Worm (Caenorhabditis elegans) whole organism, late embryonic: ENCODE measurements around the gene cft-1.

Experiments used
- C08G9.2 ChIP-seq: sonication (generic microtip); optimal IDR thresholded peaks from 2 replicates; lab custom pipeline; 2016; ENCODE audit warnings: mild to moderate bottlenecking, missing genetic modification characterization, moderate library complexity, missing compliant biosample characterization
- F13H6.1 ChIP-seq: sonication (generic microtip); optimal IDR thresholded peaks from 2 replicates; lab custom pipeline; 2016; ENCODE audit warnings: missing genetic modification characterization, missing compliant biosample characterization
- T23F11.4 ChIP-seq: fragments of 200-800 bp; sonication (Bioruptor generic); optimal IDR thresholded peaks from 2 replicates; lab custom pipeline; 2018; ENCODE audit warnings: mild to moderate bottlenecking, missing genetic modification characterization, missing compliant biosample characterization
- Y22D7AL.16 ChIP-seq: sonication (generic microtip); optimal IDR thresholded peaks from 2 replicates; lab custom pipeline; 2016; ENCODE audit warnings: missing genetic modification characterization, missing compliant biosample characterization
- ceh-30 ChIP-seq: fragments of 150-350 bp; optimal IDR thresholded peaks from 2 replicates; lab custom pipeline; 2014; ENCODE audit warnings: missing biosample characterization, missing genetic modification characterization
- ceh-45 ChIP-seq: fragments of 200-800 bp; sonication (Bioruptor generic); IDR thresholded peaks from 2 replicates; pipeline ENCODE4 v1.3.6; 2022; ENCODE audit warnings: missing genetic modification reagents, missing genetic modification characterization, missing compliant biosample characterization
- ceh-9 ChIP-seq: sonication (generic microtip); optimal IDR thresholded peaks from 2 replicates; lab custom pipeline; 2016; ENCODE audit warnings: mild to moderate bottlenecking, missing genetic modification characterization, inconsistent platforms, missing compliant biosample characterization
- che-1 ChIP-seq: sonication (generic microtip); optimal IDR thresholded peaks from 2 replicates; lab custom pipeline; 2016; ENCODE audit warnings: mild to moderate bottlenecking, missing genetic modification characterization, missing compliant biosample characterization
- dmd-4 ChIP-seq: sonication (generic microtip); optimal IDR thresholded peaks from 2 replicates; lab custom pipeline; 2016; ENCODE audit warnings: borderline replicate concordance, missing genetic modification characterization, missing compliant biosample characterization
- dve-1 ChIP-seq: sonication (generic microtip); optimal IDR thresholded peaks from 2 replicates; lab custom pipeline; 2017; ENCODE audit warnings: antibody characterized with exemption, mild to moderate bottlenecking, missing genetic modification characterization, missing compliant biosample characterization
- ets-4 ChIP-seq: sonication (generic microtip); optimal IDR thresholded peaks from 2 replicates; lab custom pipeline; 2016; ENCODE audit warnings: missing genetic modification characterization, missing compliant biosample characterization
- fax-1 ChIP-seq: sonication (generic microtip); optimal IDR thresholded peaks from 2 replicates; lab custom pipeline; 2016; ENCODE audit warnings: missing genotype, missing genetic modification characterization, missing compliant biosample characterization
- hlh-30 ChIP-seq: sonication (generic microtip); optimal IDR thresholded peaks from 2 replicates; lab custom pipeline; 2017; ENCODE audit warnings: antibody characterized with exemption, missing genetic modification characterization, missing compliant biosample characterization; ENCODE audit not compliant: insufficient read depth
- hlh-6 ChIP-seq: sonication (generic microtip); optimal IDR thresholded peaks from 2 replicates; lab custom pipeline; 2016; ENCODE audit warnings: missing genotype, missing genetic modification characterization, missing compliant biosample characterization
- lim-6 ChIP-seq: sonication (generic microtip); optimal IDR thresholded peaks from 2 replicates; lab custom pipeline; 2016; ENCODE audit warnings: missing genetic modification characterization, missing compliant biosample characterization
- madf-2 ChIP-seq: sonication (generic microtip); optimal IDR thresholded peaks from 2 replicates; lab custom pipeline; 2017; ENCODE audit warnings: missing genetic modification characterization, missing compliant biosample characterization
- mec-3 ChIP-seq: sonication (generic microtip); optimal IDR thresholded peaks from 2 replicates; lab custom pipeline; 2016; ENCODE audit warnings: borderline replicate concordance, missing genetic modification characterization, missing compliant biosample characterization
- nfya-1 ChIP-seq: sonication (generic microtip); optimal IDR thresholded peaks from 2 replicates; lab custom pipeline; 2017; ENCODE audit warnings: missing genetic modification characterization, mild to moderate bottlenecking, missing compliant biosample characterization, antibody characterized with exemption, moderate library complexity
- nhr-11 ChIP-seq: fragments of 150-350 bp; optimal IDR thresholded peaks from 2 replicates; lab custom pipeline; 2014; ENCODE audit warnings: missing biosample characterization, missing genetic modification characterization
- nhr-232 ChIP-seq: sonication (generic microtip); optimal IDR thresholded peaks from 2 replicates; lab custom pipeline; 2016; ENCODE audit warnings: missing genetic modification characterization, missing compliant biosample characterization
- odd-2 ChIP-seq: sonication (generic microtip); optimal IDR thresholded peaks from 2 replicates; lab custom pipeline; 2017; ENCODE audit warnings: antibody characterized with exemption, mild to moderate bottlenecking, missing genetic modification characterization, missing compliant biosample characterization
- pag-3 ChIP-seq: sonication (generic microtip); optimal IDR thresholded peaks from 2 replicates; lab custom pipeline; 2016; ENCODE audit warnings: missing compliant biosample characterization, missing genetic modification characterization, borderline replicate concordance
- pat-9 ChIP-seq: fragments of 200-800 bp; sonication (Bioruptor generic); optimal IDR thresholded peaks from 2 replicates; lab custom pipeline; 2018; ENCODE audit warnings: mild to moderate bottlenecking, missing genetic modification characterization, moderate library complexity, missing compliant biosample characterization
- pax-1 ChIP-seq: fragments of 150-350 bp; optimal IDR thresholded peaks from 2 replicates; lab custom pipeline; 2014; ENCODE audit warnings: missing biosample characterization, missing genetic modification characterization
- pha-2 ChIP-seq: sonication (generic microtip); optimal IDR thresholded peaks from 2 replicates; lab custom pipeline; 2017; ENCODE audit warnings: mild to moderate bottlenecking, missing genetic modification characterization, missing compliant biosample characterization
- pqm-1 ChIP-seq: sonication (generic microtip); optimal IDR thresholded peaks from 2 replicates; lab custom pipeline; 2016; ENCODE audit warnings: missing genetic modification characterization, missing compliant biosample characterization
- pros-1 ChIP-seq: fragments of 150-350 bp; optimal IDR thresholded peaks from 2 replicates; lab custom pipeline; 2014; ENCODE audit warnings: missing biosample characterization, missing genetic modification reagents, missing genetic modification characterization
- ref-2 ChIP-seq: sonication (generic microtip); optimal IDR thresholded peaks from 2 replicates; lab custom pipeline; 2016; ENCODE audit warnings: missing genetic modification characterization, missing compliant biosample characterization
- rnt-1 ChIP-seq: sonication (generic microtip); optimal IDR thresholded peaks from 2 replicates; lab custom pipeline; 2016; ENCODE audit warnings: missing genetic modification characterization, missing compliant biosample characterization
- tbx-2 ChIP-seq: sonication (generic microtip); optimal IDR thresholded peaks from 2 replicates; lab custom pipeline; 2016; ENCODE audit warnings: missing genetic modification characterization, missing compliant biosample characterization
- tbx-7 ChIP-seq: sonication (generic microtip); optimal IDR thresholded peaks from 2 replicates; lab custom pipeline; 2016; ENCODE audit warnings: missing genotype, missing genetic modification characterization, missing compliant biosample characterization
- ttx-3 ChIP-seq: sonication (generic microtip); optimal IDR thresholded peaks from 2 replicates; lab custom pipeline; 2016; ENCODE audit warnings: missing genetic modification reagents, missing genetic modification characterization, missing compliant biosample characterization
- unc-42 ChIP-seq: sonication (generic microtip); optimal IDR thresholded peaks from 2 replicates; lab custom pipeline; 2016; ENCODE audit warnings: missing genotype, missing genetic modification characterization, missing compliant biosample characterization
- unc-86 ChIP-seq: sonication (generic microtip); optimal IDR thresholded peaks from 2 replicates; lab custom pipeline; 2016; ENCODE audit warnings: missing genetic modification characterization, missing compliant biosample characterization
- ztf-16 ChIP-seq: sonication (generic microtip); optimal IDR thresholded peaks from 2 replicates; lab custom pipeline; 2017; ENCODE audit warnings: missing genetic modification characterization, missing compliant biosample characterization

Gene cft-1

ce11 chrV:5538500-5538899 is at the start of gene cft-1:
cft-1 (plus strand) TSS chrV:5538800.
- no peak for TF ChIP-seq nhr-232
- no peak for TF ChIP-seq pat-9 (tag; lab: Kevin White, UChicago)
- no peak for TF ChIP-seq ets-4 (tag; lab: Kevin White, UChicago)
- TF ChIP-seq tbx-2 (tag; lab: Kevin White, UChicago): no peak
- no peak for TF ChIP-seq fax-1 (tag; lab: Kevin White, UChicago)
- TF ChIP-seq odd-2 (tag; lab: Kevin White, UChicago): no peak
- TF ChIP-seq pqm-1 (tag; lab: Kevin White, UChicago): no peak
- TF ChIP-seq ceh-9: no peak
- no peak for TF ChIP-seq mec-3 (tag; lab: Kevin White, UChicago)
- TF ChIP-seq pag-3 (tag; lab: Kevin White, UChicago): no peak
- no peak for TF ChIP-seq unc-86 (tag; lab: Kevin White, UChicago)
- no peak for TF ChIP-seq F13H6.1 (tag; lab: Kevin White, UChicago)
- TF ChIP-seq hlh-6 (tag; lab: Kevin White, UChicago): no peak
- TF ChIP-seq C08G9.2 (tag; lab: Kevin White, UChicago): no peak
- TF ChIP-seq tbx-7: no peak

- TF ChIP-seq pros-1 (tag; lab: Kevin White, UChicago): no peak
- TF ChIP-seq unc-86 (tag; lab: Kevin White, UChicago): no peak
- TF ChIP-seq dve-1: no peak
- TF ChIP-seq lim-6 (tag; lab: Kevin White, UChicago): no peak
- TF ChIP-seq ceh-9: no peak
- TF ChIP-seq ceh-45: no peak
- TF ChIP-seq C08G9.2 (tag; lab: Kevin White, UChicago): no peak
- no peak for TF ChIP-seq madf-2 (tag; lab: Kevin White, UChicago)
- TF ChIP-seq ceh-30: no peak
- TF ChIP-seq hlh-6 (tag; lab: Kevin White, UChicago): no peak
- TF ChIP-seq pha-2 (tag; lab: Kevin White, UChicago): no peak
Measured at ce11 chrV:5490205-5490604, 48.4 kb upstream of the cft-1 start, which contains the start of gene T05C3.6. T05C3.6 (plus strand) TSS chrV:5490445.

DNA sequence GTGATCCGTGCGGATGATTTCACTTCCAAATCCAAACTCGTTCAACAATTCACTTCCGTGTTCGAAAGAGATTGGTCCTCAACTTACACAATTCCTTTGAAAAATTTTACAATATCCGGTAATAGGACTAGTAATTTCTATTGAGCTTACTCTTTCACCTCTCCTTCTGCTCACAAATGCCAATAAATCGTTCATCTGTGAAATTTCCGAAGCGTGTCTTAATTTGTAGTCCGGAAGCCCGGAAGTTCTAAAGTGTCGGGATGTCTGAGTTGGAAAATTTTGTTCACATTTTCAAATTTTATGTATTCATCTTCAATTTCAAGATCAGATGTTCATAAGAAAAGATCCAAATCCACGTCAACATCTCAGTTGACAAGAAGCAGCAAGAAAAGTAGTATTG is 45.2 kb upstream of the cft-1 start, which contains the start of gene T05C3.2:
Gene T05C3.2 (plus strand): TSS at position 301 of the 400 bp plus-strand sequence.
- no peak for TF ChIP-seq pros-1 (tag; lab: Kevin White, UChicago)
- no peak for TF ChIP-seq hlh-30 (tag; lab: Kevin White, UChicago)
- no peak for TF ChIP-seq lim-6 (tag; lab: Kevin White, UChicago)
- TF ChIP-seq pat-9 (tag; lab: Kevin White, UChicago): no peak
- no peak for TF ChIP-seq rnt-1 (tag; lab: Kevin White, UChicago)
- no peak for TF ChIP-seq hlh-6 (tag; lab: Kevin White, UChicago)
- TF ChIP-seq mec-3 (tag; lab: Kevin White, UChicago): no peak
- no peak for TF ChIP-seq nfya-1 (tag; lab: Kevin White, UChicago)
- no peak for TF ChIP-seq ets-4 (tag; lab: Kevin White, UChicago)
- no peak for TF ChIP-seq unc-42 (tag; lab: Kevin White, UChicago)
- no peak for TF ChIP-seq F13H6.1 (tag; lab: Kevin White, UChicago)
- TF ChIP-seq nhr-11 (tag; lab: Kevin White, UChicago): no peak
- TF ChIP-seq madf-2 (tag; lab: Kevin White, UChicago): no peak
- TF ChIP-seq dmd-4 (tag; lab: Kevin White, UChicago): no peak
- TF ChIP-seq ttx-3 (tag; lab: Kevin White, UChicago): no peak
- no peak for TF ChIP-seq ceh-30

DNA sequence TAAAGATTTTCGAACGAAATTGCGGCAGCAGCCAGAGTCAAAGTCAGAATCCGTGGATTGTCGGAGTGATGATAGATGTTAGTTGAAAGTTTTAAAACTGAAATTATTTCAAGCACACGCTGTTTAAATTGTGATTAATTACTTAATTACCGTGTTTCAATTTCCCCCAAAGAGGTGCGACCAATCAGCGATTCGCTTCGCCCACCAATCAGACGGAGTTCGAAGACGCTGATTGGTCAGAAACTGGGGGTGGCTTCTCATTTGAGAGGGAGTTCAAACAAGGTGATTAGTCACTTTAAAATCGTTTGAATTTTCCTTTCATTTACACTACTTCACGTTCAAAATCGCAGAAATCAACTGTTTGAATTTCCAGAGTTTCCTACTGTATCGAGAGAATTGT is 39.1 kb upstream of the cft-1 start:
- TF ChIP-seq ztf-16 (tag; lab: Kevin White, UChicago): no peak
- no peak for TF ChIP-seq che-1 (tag; lab: Kevin White, UChicago)
- peak; percentile 66 for TF ChIP-seq nfya-1 (tag; lab: Kevin White, UChicago)
- no peak for TF ChIP-seq Y22D7AL.16

ce11 chrV:5502701-5503100 is 35.9 kb upstream of the cft-1 start:
- no peak for TF ChIP-seq T23F11.4
- no peak for TF ChIP-seq mec-3 (tag; lab: Kevin White, UChicago)
- no peak for TF ChIP-seq pax-1
- no peak for TF ChIP-seq unc-42 (tag; lab: Kevin White, UChicago)
- TF ChIP-seq ref-2 (tag; lab: Kevin White, UChicago): no peak
- TF ChIP-seq hlh-30 (tag; lab: Kevin White, UChicago): no peak
